Fruit fly (Drosophila melanogaster) whole organism, wandering third instar larva: ENCODE data around the gene kat80.

Experiments used
- Abd-B ChIP-seq: fragments of >200 bp; optimal IDR thresholded peaks from 2 replicates; lab custom pipeline; 2017; ENCODE audit warnings: missing biosample characterization, missing genetic modification characterization
- CG32264 ChIP-seq: fragments of 200-800 bp; sonication (Bioruptor generic); optimal IDR thresholded peaks from 2 replicates; lab custom pipeline; 2016; ENCODE audit warnings: missing biosample characterization, missing genetic modification characterization
- CG9705 ChIP-seq: fragments of 200-800 bp; sonication (Bioruptor generic); optimal IDR thresholded peaks from 2 replicates; lab custom pipeline; 2018; ENCODE audit warnings: missing biosample characterization, mild to moderate bottlenecking, missing genetic modification characterization
- CrebA ChIP-seq: fragments of 200-800 bp; sonication (Bioruptor generic); optimal IDR thresholded peaks from 2 replicates; lab custom pipeline; 2016; ENCODE audit warnings: missing biosample characterization, mild to moderate bottlenecking, missing genetic modification characterization, borderline replicate concordance
- Dfd ChIP-seq: fragments of >200 bp; optimal IDR thresholded peaks from 2 replicates; lab custom pipeline; 2017; ENCODE audit warnings: missing biosample characterization, missing genetic modification characterization
- Dif ChIP-seq: fragments of 200-275, 200-300 bp; sonication (Bioruptor generic); optimal IDR thresholded peaks from 2 replicates; lab custom pipeline; 2018; ENCODE audit warnings: missing biosample characterization, missing genetic modification characterization; ENCODE audit not compliant: partially characterized antibody
- GATAd ChIP-seq: sonication (Bioruptor generic); optimal IDR thresholded peaks from 2 replicates; lab custom pipeline; 2016; ENCODE audit warnings: missing biosample characterization, missing genetic modification characterization
- HLH106 ChIP-seq: fragments of 200-800 bp; optimal IDR thresholded peaks from 3 replicates; lab custom pipeline; 2019; ENCODE audit warnings: missing biosample characterization, mild to moderate bottlenecking, missing genetic modification characterization, moderate library complexity
- Hnf4 ChIP-seq: fragments of 200-800 bp; sonication (Bioruptor generic); optimal IDR thresholded peaks from 2 replicates; lab custom pipeline; 2016; ENCODE audit warnings: missing biosample characterization, mild to moderate bottlenecking, missing genetic modification characterization
- Hr78 ChIP-seq: fragments of >200 bp; optimal IDR thresholded peaks from 2 replicates; lab custom pipeline; 2017; ENCODE audit warnings: missing biosample characterization, missing genetic modification characterization
- Hr83 ChIP-seq: fragments of 200-300 bp; sonication (Bioruptor generic); optimal IDR thresholded peaks from 2 replicates; lab custom pipeline; 2016; ENCODE audit warnings: missing biosample characterization, mild to moderate bottlenecking, missing genetic modification characterization, moderate library complexity; ENCODE audit not compliant: poor library complexity, severe bottlenecking
- Jra ChIP-seq: sonication (Bioruptor generic); optimal IDR thresholded peaks from 2 replicates; lab custom pipeline; 2016; ENCODE audit warnings: missing biosample characterization, missing genetic modification characterization
- Mio ChIP-seq: sonication (Bioruptor generic); optimal IDR thresholded peaks from 2 replicates; lab custom pipeline; 2016; ENCODE audit warnings: missing biosample characterization, missing genetic modification characterization
- Myc ChIP-seq: fragments of >200 bp; optimal IDR thresholded peaks from 2 replicates; lab custom pipeline; 2017
- N ChIP-seq: fragments of >200 bp; optimal IDR thresholded peaks from 2 replicates; lab custom pipeline; 2018; ENCODE audit warnings: missing biosample characterization, missing external identifiers, missing genetic modification characterization
- OdsH ChIP-seq: fragments of 200-800 bp; sonication (Bioruptor generic); optimal IDR thresholded peaks from 2 replicates; lab custom pipeline; 2016; ENCODE audit warnings: missing biosample characterization, mild to moderate bottlenecking, missing genetic modification characterization
- Rel ChIP-seq, 2 experiments: fragments of 200-800 bp; sonication (Bioruptor generic) in 1 of 2; optimal IDR thresholded peaks; 2 replicates in 1 of 2; 3 replicates in 1 of 2; lab custom pipeline; 2016 to 2019; ENCODE audit warnings: mild to moderate bottlenecking in 2 of 2, missing biosample characterization in 2 of 2, missing genetic modification characterization in 2 of 2, moderate library complexity in 1 of 2
- Sp1 ChIP-seq: fragments of 200-800 bp; sonication (Bioruptor generic); optimal IDR thresholded peaks from 3 replicates; lab custom pipeline; 2019; ENCODE audit warnings: missing biosample characterization, mild to moderate bottlenecking, missing genetic modification characterization, moderate library complexity
- Vsx2 ChIP-seq: fragments of 200-300, 225-300 bp; sonication (Bioruptor generic); optimal IDR thresholded peaks from 2 replicates; lab custom pipeline; 2018; ENCODE audit warnings: missing biosample characterization, missing genetic modification characterization; ENCODE audit not compliant: partially characterized antibody
- br ChIP-seq: fragments of 200-800 bp; sonication (Bioruptor generic); optimal IDR thresholded peaks from 2 replicates; lab custom pipeline; 2016; ENCODE audit warnings: missing biosample characterization, missing genetic modification characterization
- brk ChIP-seq: fragments of 200-800 bp; sonication (Bioruptor generic); optimal IDR thresholded peaks from 2 replicates; lab custom pipeline; 2016; ENCODE audit warnings: missing biosample characterization, mild to moderate bottlenecking, missing genetic modification characterization
- dl ChIP-seq, 2 experiments: fragments of 175-275, 200-275 bp in 1 of 2; fragments of 200-275 bp in 1 of 2; sonication (Bioruptor generic); optimal IDR thresholded peaks; lab custom pipeline; 2018; ENCODE audit warnings: mild to moderate bottlenecking in 2 of 2, missing biosample characterization in 2 of 2, missing genetic modification characterization in 2 of 2, moderate library complexity in 2 of 2; ENCODE audit not compliant: partially characterized antibody in 2 of 2, insufficient read depth in 1 of 2
- dmrt93B ChIP-seq: fragments of 200-800 bp; sonication (Bioruptor generic); optimal IDR thresholded peaks from 2 replicates; lab custom pipeline; 2018; ENCODE audit warnings: missing biosample characterization, mild to moderate bottlenecking, missing genetic modification characterization
- dsf ChIP-seq: sonication (Bioruptor generic); optimal IDR thresholded peaks from 2 replicates; lab custom pipeline; 2016; ENCODE audit warnings: missing biosample characterization, missing genetic modification characterization, borderline replicate concordance
- ey ChIP-seq: fragments of 200-800 bp; sonication (Bioruptor generic); optimal IDR thresholded peaks from 2 replicates; lab custom pipeline; 2016; ENCODE audit warnings: missing biosample characterization, missing genetic modification characterization
- foxo ChIP-seq, 2 experiments: fragments of 200-800 bp; sonication (Bioruptor generic); optimal IDR thresholded peaks; 2 replicates in 1 of 2; 3 replicates in 1 of 2; lab custom pipeline; 2016 to 2017; ENCODE audit warnings: missing biosample characterization in 2 of 2, missing genetic modification characterization in 2 of 2
- fru ChIP-seq: fragments of 200-800 bp; sonication (Bioruptor generic); optimal IDR thresholded peaks from 3 replicates; lab custom pipeline; 2016; ENCODE audit warnings: missing biosample characterization, mild to moderate bottlenecking, missing genetic modification characterization
- h ChIP-seq: fragments of 200-800 bp; sonication (Bioruptor generic); optimal IDR thresholded peaks from 3 replicates; lab custom pipeline; 2016; ENCODE audit warnings: missing biosample characterization, mild to moderate bottlenecking, missing genetic modification characterization
- jim ChIP-seq: fragments of 175-275, 200-325 bp; sonication (Bioruptor generic); optimal IDR thresholded peaks from 2 replicates; lab custom pipeline; 2016; ENCODE audit warnings: missing biosample characterization, mild to moderate bottlenecking, missing genetic modification characterization
- lola ChIP-seq: fragments of >200 bp; optimal IDR thresholded peaks from 2 replicates; lab custom pipeline; 2017; ENCODE audit warnings: missing biosample characterization, missing genetic modification characterization
- pan ChIP-seq: fragments of >200 bp; optimal IDR thresholded peaks from 2 replicates; lab custom pipeline; 2017
- psq ChIP-seq: fragments of 200-800 bp; sonication (Bioruptor generic); optimal IDR thresholded peaks from 3 replicates; lab custom pipeline; 2017; ENCODE audit warnings: missing biosample characterization, mild to moderate bottlenecking, missing genetic modification characterization, moderate library complexity
- rgr ChIP-seq: fragments of 200-800 bp; sonication (Bioruptor generic); optimal IDR thresholded peaks from 3 replicates; lab custom pipeline; 2016; ENCODE audit warnings: missing biosample characterization, mild to moderate bottlenecking, missing genetic modification characterization
- sage ChIP-seq: fragments of 200-800 bp; sonication (Bioruptor generic); optimal IDR thresholded peaks from 2 replicates; lab custom pipeline; 2016; ENCODE audit warnings: missing biosample characterization, mild to moderate bottlenecking, missing genetic modification characterization
- sv ChIP-seq: fragments of 200-800 bp; sonication (Bioruptor generic); optimal IDR thresholded peaks from 3 replicates; lab custom pipeline; 2016; ENCODE audit warnings: missing biosample characterization, missing genetic modification characterization
- tai ChIP-seq: sonication (Bioruptor generic); optimal IDR thresholded peaks from 2 replicates; lab custom pipeline; 2016; ENCODE audit warnings: missing biosample characterization, missing genetic modification characterization
- usp ChIP-seq: fragments of >200 bp; optimal IDR thresholded peaks from 2 replicates; lab custom pipeline; 2017; ENCODE audit warnings: missing biosample characterization, missing genetic modification characterization
- woc ChIP-seq: sonication (Bioruptor generic); optimal IDR thresholded peaks from 2 replicates; lab custom pipeline; 2016; ENCODE audit warnings: missing biosample characterization, mild to moderate bottlenecking, missing genetic modification characterization

kat80 gene

dm6 chrX:16281717-16282529 is 5.9 kb upstream of the kat80 start:
- TF ChIP-seq h (GFP tag; lab: Kevin White, UChicago) (peak; percentile 27), CG32264 (GFP tag; lab: Kevin White, UChicago) (no peak), Sp1 (GFP tag; lab: Kevin White, UChicago) (no peak), Rel (GFP tag; optimal IDR thresholded peaks at IDR 0.05; lab: Kevin White, UChicago) (peak; percentile 47), Rel (tag; optimal IDR thresholded peaks at IDR 0.05; lab: Kevin White, UChicago) (peak; percentile 81), jim (GFP tag; lab: Kevin White, UChicago) (no peak)

dm6 chrX:16281305-16281704 is 5.3 kb upstream of the kat80 start:
- TF ChIP-seq N (GFP tag; lab: Kevin White, UChicago), result no peak
- no peak for TF ChIP-seq Mio (GFP tag; lab: Kevin White, UChicago)
- no peak for TF ChIP-seq jim (GFP tag; lab: Kevin White, UChicago)
- TF ChIP-seq rgr (GFP tag; lab: Kevin White, UChicago), result no peak
- TF ChIP-seq fru (GFP tag; lab: Kevin White, UChicago), result no peak
- TF ChIP-seq woc, result no peak

- TF ChIP-seq CG9705 (GFP tag; lab: Kevin White, UChicago) (peak; percentile 82), jim (GFP tag; lab: Kevin White, UChicago) (peak; percentile 8), br (peak; percentile 86), HLH106 (tag; lab: Kevin White, UChicago) (peak; percentile 93), sv (GFP tag; lab: Kevin White, UChicago) (peak; percentile 68), foxo (GFP tag; optimal IDR thresholded peaks at IDR 0.05; lab: Kevin White, UChicago) (peak in 1 of 2 experiments; percentile 97), ey (GFP tag; lab: Kevin White, UChicago) (peak; percentile 91), GATAd (no peak), Hr78 (GFP tag; lab: Kevin White, UChicago) (no peak), dsf (GFP tag; lab: Kevin White, UChicago) (no peak), N (GFP tag; lab: Kevin White, UChicago) (no peak), Hnf4 (GFP tag; lab: Kevin White, UChicago) (peak; percentile 88), brk (GFP tag; lab: Kevin White, UChicago) (no peak), tai (GFP tag; lab: Kevin White, UChicago) (peak; percentile 85), Mio (GFP tag; lab: Kevin White, UChicago) (peak; percentile 69), OdsH (GFP tag; lab: Kevin White, UChicago) (peak; percentile 82), pan (lab: Kevin White, UChicago) (no peak), psq (GFP tag; lab: Kevin White, UChicago) (peak; percentile 67), Hr83 (peak; percentile 65), dmrt93B (GFP tag; lab: Kevin White, UChicago) (peak; percentile 92), CrebA (no peak), Rel (GFP tag; optimal IDR thresholded peaks at IDR 0.05; lab: Kevin White, UChicago) (no peak), Rel (tag; optimal IDR thresholded peaks at IDR 0.05; lab: Kevin White, UChicago) (peak; percentile 89), CG32264 (GFP tag; lab: Kevin White, UChicago) (peak; percentile 73), sage (GFP tag; lab: Kevin White, UChicago) (peak; percentile 61), woc (peak; percentile 48), h (GFP tag; lab: Kevin White, UChicago) (peak; percentile 92), Sp1 (GFP tag; lab: Kevin White, UChicago) (peak; percentile 86), Dfd (GFP tag; lab: Kevin White, UChicago) (no peak), lola (GFP tag; lab: Kevin White, UChicago) (no peak), Dif (GFP tag; lab: Kevin White, UChicago) (no peak), Jra (GFP tag; lab: Kevin White, UChicago) (peak; percentile 66), usp (GFP tag; lab: Kevin White, UChicago) (no peak), rgr (GFP tag; lab: Kevin White, UChicago) (peak; percentile 89), Abd-B (GFP tag; lab: Kevin White, UChicago) (no peak), Vsx2 (GFP tag; lab: Kevin White, UChicago) (no peak), fru (GFP tag; lab: Kevin White, UChicago) (peak; percentile 94), Myc (lab: Kevin White, UChicago) (no peak), dl (GFP tag; optimal IDR thresholded peaks at IDR 0.05; lab: Kevin White, UChicago; ENCODE audit: insufficient read depth in 1 of 2, partially characterized antibody in 2 of 2) (no peak)
Measured at dm6 chrX:16279340-16279941, 3.5 kb upstream of the kat80 start.
